Worm (Caenorhabditis elegans): ENCODE measurements around the gene R07B7.2.
A peak's percentile ranks its signal among the peaks of the same experiment; 100 is the strongest.

The R07B7.2 gene

DNA sequence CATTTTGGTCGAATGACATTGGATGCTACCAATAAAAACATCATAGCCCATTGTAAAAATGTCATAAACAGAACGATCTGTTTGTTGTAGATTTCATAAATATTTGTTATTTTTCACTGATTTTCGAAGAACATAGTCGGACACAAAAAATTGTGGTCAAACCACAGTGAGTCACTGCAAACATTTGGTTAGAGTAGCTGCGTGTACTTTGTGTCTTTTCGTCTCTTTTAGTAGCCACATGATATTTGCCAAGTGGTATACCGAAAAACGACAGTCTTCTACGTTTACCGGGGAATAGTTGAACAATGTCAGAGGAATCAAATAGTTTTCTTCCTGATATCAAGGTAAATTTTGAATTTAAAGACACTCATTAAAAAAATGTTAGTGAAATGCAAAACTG is 32.2 kb upstream of the R07B7.2 start, which contains the start of gene nhr-206 (continued):
- TF ChIP-seq nhr-47 (tag; optimal IDR thresholded peaks at IDR 0.05) (no peak), lir-3 (tag; optimal IDR thresholded peaks at IDR 0.05; ENCODE audit: poor library complexity) (peak; percentile 17), isw-1 (GFP tag; IDR thresholded peaks at IDR 0.05) (no peak), blmp-1 (tag; optimal IDR thresholded peaks at IDR 0.05) (peak; percentile 45), lin-14 (GFP tag; optimal IDR thresholded peaks at IDR 0.05) (peak; percentile 77), hlh-4 (tag; optimal IDR thresholded peaks at IDR 0.05) (no peak), pqm-1 (tag; optimal IDR thresholded peaks at IDR 0.05) (no peak), zip-4 (GFP tag; optimal IDR thresholded peaks at IDR 0.05) (no peak), ces-1 (GFP tag; optimal IDR thresholded peaks at IDR 0.05) (no peak), lsy-2 (tag; optimal IDR thresholded peaks at IDR 0.05) (peak in 1 of 2 experiments; percentile 11), swsn-7 (tag; optimal IDR thresholded peaks at IDR 0.05) (no peak), fos-1 (tag; optimal IDR thresholded peaks at IDR 0.05) (no peak), nhr-20 (tag; optimal IDR thresholded peaks at IDR 0.05) (peak; percentile 70)

- TF ChIP-seq nhr-47 (tag; optimal IDR thresholded peaks at IDR 0.05), result no peak
- no peak for TF ChIP-seq lin-35 (GFP tag; optimal IDR thresholded peaks at IDR 0.05)
- TF ChIP-seq unc-98 (GFP tag; IDR thresholded peaks at IDR 0.05), result no peak
- TF ChIP-seq mab-9 (GFP tag; IDR thresholded peaks at IDR 0.05), result no peak
- TF ChIP-seq efl-3 (GFP tag; optimal IDR thresholded peaks at IDR 0.05), result no peak
- no peak for TF ChIP-seq nhr-11 (tag; optimal IDR thresholded peaks at IDR 0.05)
- no peak for TF ChIP-seq aha-1 (tag; optimal IDR thresholded peaks at IDR 0.05)
- TF ChIP-seq C16A3.4 (tag; optimal IDR thresholded peaks at IDR 0.05), result no peak
- no peak for TF ChIP-seq Y116A8C.19 (tag; optimal IDR thresholded peaks at IDR 0.05; ENCODE audit: borderline replicate concordance)
- TF ChIP-seq zip-4 (GFP tag; optimal IDR thresholded peaks at IDR 0.05), result no peak
- TF ChIP-seq nhr-19 (GFP tag; conservative IDR thresholded peaks at IDR 0.05), result no peak
- TF ChIP-seq elt-3 (tag; optimal IDR thresholded peaks at IDR 0.05), result no peak
- no peak for TF ChIP-seq ces-1 (GFP tag; optimal IDR thresholded peaks at IDR 0.05)
- no peak for TF ChIP-seq lin-13 (GFP tag; optimal IDR thresholded peaks at IDR 0.05)
- TF ChIP-seq C34B4.2 (tag; optimal IDR thresholded peaks at IDR 0.05), result no peak
- no peak for TF ChIP-seq mef-2 (tag; optimal IDR thresholded peaks at IDR 0.05)
- no peak for TF ChIP-seq nhr-76 (tag; optimal IDR thresholded peaks at IDR 0.05)
Measured at ce11 chrV:12088773-12089172, 29.2 kb upstream of the R07B7.2 start, which contains the start of gene R07B7.12. Gene R07B7.12, plus strand, starts transcription at chrV:12089073.

DNA sequence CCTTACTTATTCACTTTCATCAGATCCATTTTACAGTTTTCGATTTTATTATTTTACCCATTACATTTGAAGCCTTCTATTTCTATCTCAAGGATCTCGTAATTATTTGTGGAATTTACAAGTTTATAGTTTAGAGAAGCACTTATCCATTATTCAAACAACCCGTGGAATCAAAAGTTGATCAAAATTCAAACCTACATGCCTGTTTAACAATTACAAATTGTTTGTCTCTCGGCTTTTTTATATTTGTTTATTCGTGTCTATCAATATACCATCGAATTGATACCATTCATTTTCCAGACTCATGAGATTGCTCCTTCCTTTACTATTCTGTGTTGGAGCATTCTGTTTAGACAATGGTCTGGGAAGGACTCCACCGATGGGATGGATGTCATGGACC is 27.4 kb upstream of the R07B7.2 start, which contains the start of gene gana-1:
TSS of gene gana-1 (plus strand) at position 301 of the 400 bp plus-strand sequence.
- TF ChIP-seq nhr-85 (tag), result no peak
- TF ChIP-seq blmp-1 (tag; optimal IDR thresholded peaks at IDR 0.05), result no peak
- TF ChIP-seq C16A3.4 (tag; optimal IDR thresholded peaks at IDR 0.05), result no peak
- TF ChIP-seq jun-1 (tag; optimal IDR thresholded peaks at IDR 0.05), result no peak
- no peak for TF ChIP-seq elt-2 (tag; optimal IDR thresholded peaks at IDR 0.05)
- no peak for TF ChIP-seq hpl-2 (GFP tag; optimal IDR thresholded peaks at IDR 0.05)
- TF ChIP-seq dpl-1 (GFP tag; optimal IDR thresholded peaks at IDR 0.05), result no peak
- no peak for TF ChIP-seq aha-1 (tag; optimal IDR thresholded peaks at IDR 0.05)
- TF ChIP-seq mef-2 (tag; optimal IDR thresholded peaks at IDR 0.05), result no peak
- TF ChIP-seq aly-2 (tag; optimal IDR thresholded peaks at IDR 0.05), result no peak
- TF ChIP-seq ceh-88 (GFP tag; IDR thresholded peaks at IDR 0.05), result no peak
- TF ChIP-seq mab-9 (GFP tag; IDR thresholded peaks at IDR 0.05), result no peak
- TF ChIP-seq ets-5 (GFP tag; IDR thresholded peaks at IDR 0.05), result no peak

DNA sequence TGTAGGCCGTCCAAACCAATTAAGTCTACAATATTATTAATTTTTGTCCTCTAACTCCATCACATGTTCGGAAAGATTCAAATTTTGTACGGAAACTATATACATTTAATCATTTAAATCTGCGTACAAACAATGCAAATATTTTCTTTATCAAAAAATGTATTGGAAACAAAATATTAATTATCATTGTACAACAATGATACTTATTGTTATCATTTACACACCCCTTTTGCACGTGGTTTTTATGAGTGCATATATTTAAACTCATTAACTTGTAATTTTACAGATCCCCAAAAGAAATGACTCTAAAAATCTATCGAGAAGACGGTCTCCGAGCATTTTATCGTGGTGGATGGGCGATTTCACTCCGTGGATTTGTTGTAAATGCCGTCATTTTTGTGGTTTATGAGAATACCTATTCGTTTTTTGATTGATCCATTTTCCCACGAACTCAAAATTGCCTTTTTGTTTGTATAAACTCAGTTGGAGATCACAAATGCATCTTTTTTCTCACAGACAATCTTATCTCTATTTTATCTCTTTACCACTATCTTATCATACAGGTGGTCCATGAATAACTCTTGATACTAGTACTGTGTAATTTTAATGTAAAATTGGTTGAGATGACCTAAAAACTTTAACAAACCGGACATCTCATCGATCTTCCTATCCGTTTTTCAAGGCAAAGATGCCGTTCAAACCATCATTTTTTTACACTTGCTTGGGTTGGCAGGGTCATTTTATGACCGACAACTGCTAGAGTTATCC is 26.5 kb upstream of the R07B7.2 start:
- TF ChIP-seq F16B12.6 (tag; optimal IDR thresholded peaks at IDR 0.05) (no peak), lsy-2 (tag; optimal IDR thresholded peaks at IDR 0.05) (no peak), nhr-85 (tag) (peak; percentile 6), jun-1 (tag; optimal IDR thresholded peaks at IDR 0.05) (no peak), xbp-1 (tag; optimal IDR thresholded peaks at IDR 0.05) (no peak), elt-2 (tag; optimal IDR thresholded peaks at IDR 0.05) (peak; percentile 63), unc-62 (GFP tag; optimal IDR thresholded peaks at IDR 0.05) (no peak), aly-2 (tag; optimal IDR thresholded peaks at IDR 0.05) (no peak), fos-1 (tag; optimal IDR thresholded peaks at IDR 0.05) (no peak), nhr-28 (tag; optimal IDR thresholded peaks at IDR 0.05) (no peak), ceh-8 (GFP tag; optimal IDR thresholded peaks at IDR 0.05) (no peak), blmp-1 (tag; optimal IDR thresholded peaks at IDR 0.05) (no peak), pax-3 (tag; optimal IDR thresholded peaks at IDR 0.05) (no peak), zip-4 (GFP tag; optimal IDR thresholded peaks at IDR 0.05) (no peak), C34B4.2 (tag; optimal IDR thresholded peaks at IDR 0.05) (no peak), nhr-71 (tag; optimal IDR thresholded peaks at IDR 0.05) (no peak), lin-14 (GFP tag; optimal IDR thresholded peaks at IDR 0.05) (peak; percentile 3), elt-3 (tag; optimal IDR thresholded peaks at IDR 0.05) (peak; percentile 75 to 98 (median 94)), nhr-12 (tag; optimal IDR thresholded peaks at IDR 0.05) (no peak), hpl-2 (GFP tag; optimal IDR thresholded peaks at IDR 0.05) (no peak), nhr-77 (tag; optimal IDR thresholded peaks at IDR 0.05) (no peak), irx-1 (tag; optimal IDR thresholded peaks at IDR 0.05) (no peak)

Data from whole organism, L1 larva.